Fruit fly (Drosophila melanogaster): Measurements from ENCODE around the gene CG15385.

Gene CG15385

DNA sequence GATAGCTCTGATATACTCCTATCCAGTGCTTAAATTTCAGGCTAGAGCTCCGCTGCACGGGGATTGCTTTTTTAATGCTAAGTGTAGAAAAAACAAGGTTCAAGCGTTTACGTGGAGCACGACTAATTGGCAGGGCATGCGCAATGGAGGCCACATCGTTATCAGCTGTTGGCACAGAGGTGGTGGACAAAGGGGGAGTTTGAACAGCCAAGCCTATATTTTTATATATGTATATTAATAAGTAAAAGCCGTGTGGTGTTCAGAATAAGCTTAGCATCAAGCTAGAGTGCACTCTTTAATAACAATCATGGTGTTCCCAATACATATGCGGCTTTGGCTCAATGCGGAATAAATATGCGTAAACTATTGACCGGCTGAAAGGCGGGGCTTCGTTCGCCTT is at the start of gene CG15385:
Gene CG15385, minus strand, starts transcription at position 94 of the 400 bp plus-strand sequence.
- TF ChIP-seq psq (optimal IDR thresholded peaks at IDR 0.05) (no peak), Sin3A (optimal IDR thresholded peaks at IDR 0.05) (no peak), ttk (optimal IDR thresholded peaks at IDR 0.05) (no peak), Myc (optimal IDR thresholded peaks at IDR 0.05) (no peak)

DNA sequence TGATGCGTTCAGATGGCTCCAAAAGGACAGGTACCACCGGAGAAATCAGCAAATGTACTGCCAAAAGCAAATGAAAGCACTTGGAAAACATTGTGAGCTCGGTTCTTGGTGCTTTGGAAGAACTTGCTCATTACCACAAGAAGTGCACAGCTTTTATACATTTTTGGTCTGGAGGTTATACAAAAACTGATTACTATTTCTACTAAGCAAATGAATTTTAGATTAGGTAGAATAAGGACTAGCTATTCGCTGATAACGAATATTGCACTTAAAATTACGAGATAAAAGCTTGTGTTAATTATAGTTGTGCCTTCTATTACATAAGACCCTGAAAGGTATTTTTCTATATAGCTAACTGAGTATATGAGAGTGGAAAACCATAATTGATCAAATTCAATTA is 42.6 kb upstream of the CG15385 start, which contains the start of gene Send1:
Gene Send1, minus strand, starts transcription at position 101 of the 400 bp plus-strand sequence.
- no peak for TF ChIP-seq insv (optimal IDR thresholded peaks at IDR 0.05)
- TF ChIP-seq Myc (optimal IDR thresholded peaks at IDR 0.05), result no peak
- no peak for TF ChIP-seq psq (optimal IDR thresholded peaks at IDR 0.05)
- no peak for TF ChIP-seq Sin3A (optimal IDR thresholded peaks at IDR 0.05)
- no peak for TF ChIP-seq h (optimal IDR thresholded peaks at IDR 0.05)
- no peak for TF ChIP-seq ttk (optimal IDR thresholded peaks at IDR 0.05)

DNA sequence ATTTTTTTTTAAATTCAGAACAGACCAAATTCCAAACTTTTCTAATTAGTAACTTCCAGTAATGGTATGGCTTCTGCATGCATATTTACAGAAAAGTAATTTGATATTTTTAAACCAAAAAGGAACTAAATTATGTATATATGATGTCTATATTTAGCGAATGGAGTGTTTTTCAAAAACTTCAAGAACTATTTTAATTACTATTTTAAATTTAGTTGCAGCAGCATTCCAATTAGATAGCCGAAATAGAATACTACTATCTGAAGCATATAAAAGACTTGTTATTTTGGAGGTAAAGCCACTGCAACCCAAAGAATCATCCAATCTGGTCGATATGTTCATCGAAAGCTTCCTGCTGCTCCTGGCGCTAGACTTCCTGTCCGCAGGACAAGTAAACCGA is 40.4 kb upstream of the CG15385 start, which contains the start of gene CG17234:
Gene CG17234, plus strand, starts transcription at position 301 of the 400 bp plus-strand sequence.
- TF ChIP-seq insv (optimal IDR thresholded peaks at IDR 0.05) (no peak), h (optimal IDR thresholded peaks at IDR 0.05) (no peak), Sin3A (optimal IDR thresholded peaks at IDR 0.05) (no peak), ttk (optimal IDR thresholded peaks at IDR 0.05) (no peak), psq (optimal IDR thresholded peaks at IDR 0.05) (no peak)

DNA sequence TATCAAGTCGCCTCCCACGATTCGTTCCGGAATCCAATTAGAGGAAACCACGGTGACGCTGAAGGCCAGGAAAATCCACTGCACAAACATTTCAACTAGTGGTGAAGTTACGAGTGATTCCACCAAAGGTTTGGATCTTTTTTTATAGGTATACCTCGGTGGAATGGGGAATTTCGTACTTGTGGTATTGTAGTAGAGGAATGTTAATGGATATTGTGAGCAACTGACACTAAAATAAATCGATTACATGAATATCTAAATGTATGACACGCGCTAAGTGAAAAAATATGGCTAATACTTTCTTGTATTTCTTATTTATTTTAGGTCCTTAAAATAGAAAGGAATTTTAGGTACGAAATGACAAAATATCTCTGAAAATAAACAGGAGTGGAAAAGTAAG is 39.9 kb upstream of the CG15385 start, which contains the start of gene CG17239:
Gene CG17239, minus strand, starts transcription at position 101 of the 400 bp plus-strand sequence.
- no peak for TF ChIP-seq Myc (optimal IDR thresholded peaks at IDR 0.05)
- TF ChIP-seq psq (optimal IDR thresholded peaks at IDR 0.05), result no peak
- TF ChIP-seq ttk (optimal IDR thresholded peaks at IDR 0.05), result no peak
- no peak for TF ChIP-seq h (optimal IDR thresholded peaks at IDR 0.05)
- no peak for TF ChIP-seq Sin3A (optimal IDR thresholded peaks at IDR 0.05)
- TF ChIP-seq insv (optimal IDR thresholded peaks at IDR 0.05), result no peak

- TF ChIP-seq insv (optimal IDR thresholded peaks at IDR 0.05) (no peak), psq (optimal IDR thresholded peaks at IDR 0.05) (no peak), Myc (optimal IDR thresholded peaks at IDR 0.05) (no peak), h (optimal IDR thresholded peaks at IDR 0.05) (no peak), ttk (optimal IDR thresholded peaks at IDR 0.05) (no peak), Sin3A (optimal IDR thresholded peaks at IDR 0.05) (no peak)
Observed at dm6 chr2L:2251175-2251574, 38.8 kb upstream of the CG15385 start, which contains the start of gene Ser12. Gene Ser12 (minus strand): TSS chr2L:2251275.

dm6 chr2L:2249578-2249977 is 37.2 kb upstream of the CG15385 start:
- TF ChIP-seq h (optimal IDR thresholded peaks at IDR 0.05), result no peak
- no peak for TF ChIP-seq insv (optimal IDR thresholded peaks at IDR 0.05)
- TF ChIP-seq psq (optimal IDR thresholded peaks at IDR 0.05), result no peak
- TF ChIP-seq Sin3A (optimal IDR thresholded peaks at IDR 0.05), result no peak
- no peak for TF ChIP-seq ttk (optimal IDR thresholded peaks at IDR 0.05)
- TF ChIP-seq Myc (optimal IDR thresholded peaks at IDR 0.05), result no peak

DNA sequence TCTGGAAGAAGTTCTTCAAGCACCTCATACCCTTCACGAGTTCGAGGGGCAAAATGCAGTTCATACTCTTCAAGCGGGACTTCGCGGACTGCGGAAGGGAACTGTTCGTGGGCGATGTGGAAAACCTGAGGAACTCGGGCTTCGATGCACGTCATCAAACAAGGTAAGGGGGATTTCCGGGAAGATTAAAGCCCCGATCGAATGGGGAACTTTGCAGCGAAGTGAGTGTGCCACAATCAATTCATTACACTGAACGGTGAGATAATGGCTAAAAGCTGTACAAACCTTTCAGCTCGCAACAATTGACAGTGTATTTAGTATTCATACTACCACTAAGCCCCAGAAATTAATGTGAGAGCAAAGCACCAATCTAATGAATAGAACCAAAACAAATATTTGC is 30.4 kb upstream of the CG15385 start:
- TF ChIP-seq Myc (optimal IDR thresholded peaks at IDR 0.05) (no peak), insv (optimal IDR thresholded peaks at IDR 0.05) (no peak), h (optimal IDR thresholded peaks at IDR 0.05) (no peak), ttk (optimal IDR thresholded peaks at IDR 0.05) (no peak), psq (optimal IDR thresholded peaks at IDR 0.05) (no peak), Sin3A (optimal IDR thresholded peaks at IDR 0.05) (no peak)

dm6 chr2L:2242139-2242538 is 29.8 kb upstream of the CG15385 start, which contains the start of gene CG4267:
Gene CG4267 (plus strand): TSS chr2L:2242378.
- TF ChIP-seq Myc (optimal IDR thresholded peaks at IDR 0.05) (no peak), insv (optimal IDR thresholded peaks at IDR 0.05) (no peak), h (optimal IDR thresholded peaks at IDR 0.05) (no peak), ttk (optimal IDR thresholded peaks at IDR 0.05) (no peak), Sin3A (optimal IDR thresholded peaks at IDR 0.05) (no peak), psq (optimal IDR thresholded peaks at IDR 0.05) (no peak)

DNA sequence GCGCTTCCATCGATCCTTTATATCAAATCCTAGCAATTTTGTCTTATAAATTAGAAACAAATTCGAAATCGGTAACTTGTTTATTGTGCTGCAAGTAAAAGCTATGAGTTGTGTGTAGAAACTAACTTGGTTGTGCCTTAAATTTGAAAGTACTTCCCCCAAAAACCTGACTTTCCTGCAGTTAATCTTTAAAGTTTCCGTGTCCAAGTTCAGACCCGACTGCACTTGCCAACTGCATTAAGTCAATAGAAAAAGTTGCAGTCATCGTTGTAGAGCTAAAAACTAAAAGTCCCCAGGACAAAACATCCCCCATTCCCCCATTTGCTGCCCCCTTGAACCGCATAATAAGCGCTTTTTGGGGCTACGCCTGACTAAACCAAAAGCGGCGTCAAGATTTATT is 28.1 kb upstream of the CG15385 start, which contains the start of gene Tengl1:
Gene Tengl1, minus strand, starts transcription at position 101 of the 400 bp plus-strand sequence.
- no peak for TF ChIP-seq psq (optimal IDR thresholded peaks at IDR 0.05)
- TF ChIP-seq Sin3A (optimal IDR thresholded peaks at IDR 0.05), result no peak
- no peak for TF ChIP-seq insv (optimal IDR thresholded peaks at IDR 0.05)
- no peak for TF ChIP-seq Myc (optimal IDR thresholded peaks at IDR 0.05)
- TF ChIP-seq ttk (optimal IDR thresholded peaks at IDR 0.05), result no peak
- TF ChIP-seq h (optimal IDR thresholded peaks at IDR 0.05), result no peak

DNA sequence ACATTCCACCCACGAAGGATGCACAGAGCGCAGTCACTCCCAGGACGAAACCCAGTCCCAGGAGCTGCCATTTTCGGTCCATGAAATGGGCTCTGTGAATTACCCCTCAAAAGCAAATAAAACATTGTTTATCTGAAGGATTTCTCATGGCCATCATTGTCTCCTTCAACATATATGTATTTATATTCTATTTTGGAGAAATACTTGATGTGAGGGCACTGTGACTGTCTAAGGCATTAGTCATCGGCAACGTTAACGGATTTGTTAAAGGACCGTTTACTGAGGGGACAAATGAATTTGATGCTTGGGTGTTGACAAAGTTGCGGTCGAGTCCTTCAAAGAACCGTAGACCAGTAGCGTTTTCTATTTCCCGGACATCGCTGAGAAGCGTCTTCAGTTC is 26.9 kb upstream of the CG15385 start, which contains the start of gene Tengl2:
Gene Tengl2, minus strand, starts transcription at position 101 of the 400 bp plus-strand sequence.
- no peak for TF ChIP-seq Sin3A (optimal IDR thresholded peaks at IDR 0.05)

DNA sequence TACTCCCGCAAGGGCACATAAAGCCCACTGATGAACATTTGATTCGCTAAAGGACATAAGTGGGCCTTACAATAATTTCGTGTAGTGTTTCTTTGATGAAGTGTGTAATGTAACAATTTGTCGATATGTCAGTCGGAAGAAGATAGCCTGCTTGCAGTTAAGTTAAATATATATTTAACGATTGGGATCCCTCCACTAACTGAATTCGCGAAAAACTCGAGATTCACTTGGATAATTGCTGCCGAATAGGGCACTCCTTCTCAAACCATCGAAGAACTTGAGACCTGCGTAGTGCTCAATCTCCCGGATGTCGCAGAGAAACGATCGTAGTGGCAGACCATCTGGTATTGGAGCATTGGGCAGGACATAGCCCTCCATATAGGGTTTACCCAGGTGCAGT is 25.8 kb upstream of the CG15385 start, which contains the start of gene Tengl3:
Gene Tengl3, minus strand, starts transcription at position 101 of the 400 bp plus-strand sequence.
- no peak for TF ChIP-seq Myc (optimal IDR thresholded peaks at IDR 0.05)
- TF ChIP-seq insv (optimal IDR thresholded peaks at IDR 0.05), result no peak
- no peak for TF ChIP-seq psq (optimal IDR thresholded peaks at IDR 0.05)
- no peak for TF ChIP-seq ttk (optimal IDR thresholded peaks at IDR 0.05)
- no peak for TF ChIP-seq h (optimal IDR thresholded peaks at IDR 0.05)

- TF ChIP-seq ttk (optimal IDR thresholded peaks at IDR 0.05) (no peak), psq (optimal IDR thresholded peaks at IDR 0.05) (peak; percentile 28)
Observed at dm6 chr2L:2236722-2237121, 24.4 kb upstream of the CG15385 start, which contains the start of gene Sec24CD. Gene Sec24CD (minus strand): TSS chr2L:2236844.

DNA sequence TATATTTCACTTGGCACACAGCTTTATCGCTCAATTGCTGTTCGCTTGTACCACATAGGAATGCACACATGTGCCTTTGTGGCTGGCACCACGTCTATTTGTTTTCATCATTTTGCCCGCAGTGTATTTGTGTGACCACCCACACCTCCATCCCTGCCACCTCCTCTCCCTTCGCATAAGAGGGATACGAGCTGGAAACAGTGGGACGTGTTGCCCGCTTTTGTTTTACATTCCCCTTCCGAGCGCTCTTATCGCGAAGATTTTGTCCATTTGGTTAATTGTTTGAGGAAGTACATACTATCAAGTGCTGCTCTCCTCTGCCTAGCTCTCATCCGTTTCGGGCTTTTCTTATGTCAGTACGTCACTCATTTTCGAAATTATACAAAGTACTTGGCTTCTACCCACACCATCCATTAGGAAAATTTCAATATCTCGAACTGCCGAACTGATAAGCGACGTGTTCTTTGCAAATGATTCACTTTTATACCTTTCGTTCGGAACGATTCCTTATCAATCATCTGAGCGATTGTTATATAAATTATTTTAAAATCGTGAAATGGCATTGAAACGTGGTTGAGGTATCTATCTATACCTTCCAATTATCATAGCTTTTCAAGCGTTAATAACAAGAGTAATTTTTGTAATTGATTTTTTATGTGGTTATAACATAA is 15.9 kb upstream of the CG15385 start:
- TF ChIP-seq ttk (optimal IDR thresholded peaks at IDR 0.05) (no peak), h (optimal IDR thresholded peaks at IDR 0.05) (no peak), insv (optimal IDR thresholded peaks at IDR 0.05) (no peak), Sin3A (optimal IDR thresholded peaks at IDR 0.05) (no peak), psq (optimal IDR thresholded peaks at IDR 0.05) (no peak), Myc (optimal IDR thresholded peaks at IDR 0.05) (no peak)

Data from Kc167 (cell line).